Worm (Caenorhabditis elegans): ENCODE data around the gene T28A11.3.

Gene T28A11.3

ce11 chrV:3247515-3247914, 27.6 kb upstream of the T28A11.3 start, which contains the start of gene srj-8:
srj-8 (plus strand) TSS chrV:3247815.
- no peak for TF ChIP-seq F33H1.4 (GFP tag; IDR thresholded peaks at IDR 0.05)
- TF ChIP-seq F23B12.7 (tag; optimal IDR thresholded peaks at IDR 0.05; ENCODE audit: insufficient read depth) = no peak
- TF ChIP-seq B0019.2 (GFP tag; conservative IDR thresholded peaks at IDR 0.05) = no peak
- no peak for TF ChIP-seq lir-1 (GFP tag; conservative IDR thresholded peaks at IDR 0.05)
- TF ChIP-seq lsy-27 (tag; optimal IDR thresholded peaks at IDR 0.05; ENCODE audit: borderline replicate concordance, insufficient read depth) = no peak
- no peak for TF ChIP-seq lin-54 (GFP tag; optimal IDR thresholded peaks at IDR 0.05)

- TF ChIP-seq ztf-18 (tag; optimal IDR thresholded peaks at IDR 0.05) = no peak
- TF ChIP-seq lin-54 (GFP tag; optimal IDR thresholded peaks at IDR 0.05) = no peak
- TF ChIP-seq C06A6.2 (GFP tag; conservative IDR thresholded peaks at IDR 0.05) = no peak
- no peak for TF ChIP-seq lag-1 (GFP tag; IDR thresholded peaks at IDR 0.05)
- no peak for TF ChIP-seq T26A5.8 (tag; optimal IDR thresholded peaks at IDR 0.05)
- TF ChIP-seq ccch-3 (GFP tag; optimal IDR thresholded peaks at IDR 0.05) = no peak
- TF ChIP-seq F23B12.7 (tag; optimal IDR thresholded peaks at IDR 0.05; ENCODE audit: insufficient read depth) = no peak
Observed at ce11 chrV:3250153-3250552, 25.0 kb upstream of the T28A11.3 start, which contains the start of gene T28A11.13. T28A11.13 (minus strand) TSS chrV:3250253.

- TF ChIP-seq lag-1 (GFP tag; IDR thresholded peaks at IDR 0.05) (no peak), lsl-1 (GFP tag; optimal IDR thresholded peaks at IDR 0.05) (no peak), ceh-27 (GFP tag; optimal IDR thresholded peaks at IDR 0.05) (no peak), madf-8 (GFP tag; conservative IDR thresholded peaks at IDR 0.05) (no peak), B0019.2 (GFP tag; conservative IDR thresholded peaks at IDR 0.05) (no peak), hsf-1 (GFP tag; IDR thresholded peaks at IDR 0.05) (no peak), lin-35 (GFP tag; optimal IDR thresholded peaks at IDR 0.05) (no peak), C17E4.6 (GFP tag; IDR thresholded peaks at IDR 0.05) (no peak), Y67H2A.10 (GFP tag; conservative IDR thresholded peaks at IDR 0.05) (no peak), akir-1 (GFP tag; optimal IDR thresholded peaks at IDR 0.05) (no peak), xnd-1 (tag; optimal IDR thresholded peaks at IDR 0.05) (no peak)
Observed at ce11 chrV:3256051-3256450, 19.1 kb upstream of the T28A11.3 start, which contains the start of gene srt-63. srt-63 (minus strand) TSS chrV:3256151.

ce11 chrV:3256809-3257208, 18.3 kb upstream of the T28A11.3 start:
- TF ChIP-seq hmg-1.2 (GFP tag; IDR thresholded peaks at IDR 0.05) (peak; percentile 50; the same call in 1 of the 2 replicates), snpc-4 (GFP tag; optimal IDR thresholded peaks at IDR 0.05) (no peak), snpc-4 (tag; optimal IDR thresholded peaks at IDR 0.05) (no peak)

- no peak for TF ChIP-seq lin-40 (tag; optimal IDR thresholded peaks at IDR 0.05)
- no peak for TF ChIP-seq sdz-38 (tag; optimal IDR thresholded peaks at IDR 0.05)
- TF ChIP-seq madf-6 (GFP tag; IDR thresholded peaks at IDR 0.05) = no peak
- TF ChIP-seq hmg-1.2 (GFP tag; IDR thresholded peaks at IDR 0.05) = no peak
- no peak for TF ChIP-seq ets-4 (GFP tag; optimal IDR thresholded peaks at IDR 0.05)
- TF ChIP-seq ama-1 (optimal IDR thresholded peaks at IDR 0.05) = no peak
- no peak for TF ChIP-seq ama-1 (GFP tag; optimal IDR thresholded peaks at IDR 0.05)
- no peak for TF ChIP-seq ztf-22 (GFP tag; optimal IDR thresholded peaks at IDR 0.05)
- TF ChIP-seq ceh-27 (GFP tag; optimal IDR thresholded peaks at IDR 0.05) = no peak
- TF ChIP-seq lir-1 (GFP tag; conservative IDR thresholded peaks at IDR 0.05) = no peak
- TF ChIP-seq aptf-2 (GFP tag; conservative IDR thresholded peaks at IDR 0.05) = no peak
- no peak for TF ChIP-seq madf-8 (GFP tag; conservative IDR thresholded peaks at IDR 0.05)
- TF ChIP-seq ztf-28 (GFP tag; IDR thresholded peaks at IDR 0.05) = no peak
- TF ChIP-seq ceh-40 (GFP tag; IDR thresholded peaks at IDR 0.05) = no peak
Observed at ce11 chrV:3257277-3257676, 17.9 kb upstream of the T28A11.3 start, which contains the start of gene T28A11.22. T28A11.22 (plus strand) TSS chrV:3257577.

Measured in whole organism, young adult.